Fruit fly (Drosophila melanogaster) whole organism, embryonic: ENCODE results near the gene SrpRbeta.

Experiments
- ATbp ChIP-seq: fragments of 200-800 bp; sonication (Bioruptor generic); optimal IDR thresholded peaks from 2 replicates; lab custom pipeline; 2017; ENCODE audit warnings: missing biosample characterization, mild to moderate bottlenecking, missing genetic modification characterization, missing genetic modification reagents
- CG13287 ChIP-seq: fragments of 200-800 bp; sonication (Bioruptor generic); IDR thresholded peaks from 2 replicates; pipeline ENCODE4 v1.3.6; 2022; ENCODE audit warnings: missing biosample characterization, missing genetic modification characterization; ENCODE audit not compliant: partially characterized antibody
- CG14441 ChIP-seq: fragments of 200-800 bp; sonication (Bioruptor generic); IDR thresholded peaks from 2 replicates; pipeline ENCODE4 v1.3.6; 2022; ENCODE audit warnings: missing biosample characterization, missing genetic modification characterization
- CG14860 ChIP-seq: fragments of 200-800 bp; sonication (Bioruptor generic); IDR thresholded peaks from 3 replicates; pipeline ENCODE4 v1.3.6; 2022; ENCODE audit warnings: missing biosample characterization, missing genetic modification characterization; ENCODE audit not compliant: partially characterized antibody
- CG15514 ChIP-seq: fragments of 200-800 bp; sonication (Bioruptor generic); optimal IDR thresholded peaks from 3 replicates; lab custom pipeline; 2017; ENCODE audit warnings: missing biosample characterization, missing genetic modification characterization, mild to moderate bottlenecking, moderate library complexity, missing genetic modification reagents
- CG16813 ChIP-seq: fragments of 200-800 bp; sonication (Bioruptor generic); IDR thresholded peaks from 3 replicates; pipeline ENCODE4 v1.3.6; 2022; ENCODE audit warnings: missing biosample characterization, missing genetic modification characterization; ENCODE audit not compliant: partially characterized antibody
- CG17186 ChIP-seq: fragments of 200-800 bp; sonication (Bioruptor generic); optimal IDR thresholded peaks from 3 replicates; lab custom pipeline; 2017; ENCODE audit warnings: missing biosample characterization, missing genetic modification reagents, missing genetic modification characterization
- CG17802 ChIP-seq: fragments of 200-800 bp; sonication (Bioruptor generic); optimal IDR thresholded peaks from 2 replicates; lab custom pipeline; 2018; ENCODE audit warnings: missing biosample characterization, mild to moderate bottlenecking, missing genetic modification characterization, moderate library complexity
- CG18599 ChIP-seq: fragments of 200-800 bp; sonication (Bioruptor generic); optimal IDR thresholded peaks from 3 replicates; lab custom pipeline; 2017; ENCODE audit warnings: missing biosample characterization, missing genetic modification characterization, mild to moderate bottlenecking, moderate library complexity, missing genetic modification reagents
- CG2678 ChIP-seq: fragments of 200-800 bp; sonication (Bioruptor generic); optimal IDR thresholded peaks from 3 replicates; lab custom pipeline; 2019; ENCODE audit warnings: missing biosample characterization, mild to moderate bottlenecking, missing genetic modification characterization, moderate library complexity
- CG34224 ChIP-seq: fragments of 200-800 bp; sonication (Bioruptor generic); IDR thresholded peaks from 3 replicates; pipeline ENCODE4 v1.3.6; 2022; ENCODE audit warnings: missing biosample characterization, missing genetic modification characterization; ENCODE audit not compliant: partially characterized antibody
- CG4820 ChIP-seq: fragments of 200-800 bp; sonication (Bioruptor generic); optimal IDR thresholded peaks from 3 replicates; lab custom pipeline; 2016; ENCODE audit warnings: missing biosample characterization, missing genetic modification characterization
- CG6175 ChIP-seq: fragments of 200-800 bp; sonication (Bioruptor generic); IDR thresholded peaks from 3 replicates; pipeline ENCODE4 v1.3.6; 2022; ENCODE audit warnings: missing biosample characterization, missing genetic modification characterization
- CG6254 ChIP-seq: fragments of 200-800 bp; sonication (Bioruptor generic); optimal IDR thresholded peaks from 3 replicates; lab custom pipeline; 2017; ENCODE audit warnings: mild to moderate bottlenecking, missing biosample characterization, missing genetic modification reagents, missing genetic modification characterization
- CG6689 ChIP-seq: fragments of 200-800 bp; sonication (Bioruptor generic); IDR thresholded peaks from 2 replicates; pipeline ENCODE4 v1.3.6; 2022; ENCODE audit warnings: missing biosample characterization, missing genetic modification characterization
- CG9609 ChIP-seq: fragments of 200-800 bp; sonication (Bioruptor generic); optimal IDR thresholded peaks from 3 replicates; lab custom pipeline; 2016; ENCODE audit warnings: missing biosample characterization, missing genetic modification characterization
- CG9876 ChIP-seq: fragments of 200-800 bp; sonication (Bioruptor generic); optimal IDR thresholded peaks from 2 replicates; lab custom pipeline; 2016; ENCODE audit warnings: missing biosample characterization, missing genetic modification characterization
- CrebB ChIP-seq: fragments of 200-800 bp; sonication (Bioruptor generic); optimal IDR thresholded peaks from 3 replicates; lab custom pipeline; 2018; ENCODE audit warnings: missing biosample characterization, mild to moderate bottlenecking, missing genetic modification characterization
- Elba2 ChIP-seq: fragments of 200-800 bp; sonication (Bioruptor generic); optimal IDR thresholded peaks from 3 replicates; lab custom pipeline; 2016; ENCODE audit warnings: missing biosample characterization, missing genetic modification characterization
- Lpt ChIP-seq: fragments of >200 bp; optimal IDR thresholded peaks from 2 replicates; lab custom pipeline; 2018; ENCODE audit warnings: missing biosample characterization, missing genetic modification characterization
- MBD-R2 ChIP-seq: fragments of 200-800 bp; sonication (Bioruptor generic); IDR thresholded peaks from 2 replicates; pipeline ENCODE4 v1.3.6; 2022; ENCODE audit warnings: missing biosample characterization, missing genetic modification characterization
- Mrtf ChIP-seq: fragments of 200-800 bp; sonication (Bioruptor generic); IDR thresholded peaks from 3 replicates; pipeline ENCODE4 v1.3.6; 2022; ENCODE audit warnings: missing biosample characterization, missing genetic modification characterization
- Oaz ChIP-seq: fragments of 200-800 bp; sonication (Bioruptor generic); IDR thresholded peaks from 2 replicates; pipeline ENCODE4 v1.3.6; 2022; ENCODE audit warnings: missing biosample characterization, missing genetic modification characterization
- Spps ChIP-seq: fragments of 200-800 bp; sonication (Bioruptor generic); optimal IDR thresholded peaks from 2 replicates; lab custom pipeline; 2018; ENCODE audit warnings: missing biosample characterization, mild to moderate bottlenecking, missing genetic modification characterization
- Usf ChIP-seq: fragments of 200-800 bp; sonication (Bioruptor generic); optimal IDR thresholded peaks from 2 replicates; lab custom pipeline; 2017; ENCODE audit warnings: missing genotype, missing biosample characterization, missing genetic modification characterization
- ap ChIP-seq: fragments of 200-800 bp; sonication (Bioruptor generic); IDR thresholded peaks from 2 replicates; pipeline ENCODE4 v1.3.6; 2022; ENCODE audit warnings: missing biosample characterization, missing genetic modification characterization
- caup ChIP-seq: fragments of 200-800 bp; sonication (Bioruptor generic); optimal IDR thresholded peaks from 3 replicates; lab custom pipeline; 2017; ENCODE audit warnings: missing biosample characterization, mild to moderate bottlenecking, missing genetic modification characterization, moderate library complexity; ENCODE audit not compliant: severe bottlenecking
- cg ChIP-seq: fragments of 200-800 bp; sonication (Bioruptor generic); optimal IDR thresholded peaks from 3 replicates; lab custom pipeline; 2019; ENCODE audit warnings: missing biosample characterization, mild to moderate bottlenecking, missing genetic modification characterization, moderate library complexity
- chm ChIP-seq: fragments of 200-800 bp; sonication (Bioruptor generic); IDR thresholded peaks from 2 replicates; pipeline ENCODE4 v1.3.6; 2022; ENCODE audit warnings: missing biosample characterization, missing genetic modification characterization
- corto ChIP-seq: fragments of 200-800 bp; sonication (Bioruptor generic); optimal IDR thresholded peaks from 2 replicates; lab custom pipeline; 2016; ENCODE audit warnings: missing biosample characterization, mild to moderate bottlenecking, missing genetic modification characterization, moderate library complexity
- danr ChIP-seq: fragments of 200-800 bp; sonication (Bioruptor generic); IDR thresholded peaks from 2 replicates; pipeline ENCODE4 v1.3.6; 2022; ENCODE audit warnings: missing biosample characterization, missing genetic modification characterization
- dimm ChIP-seq: fragments of 200-800 bp; sonication (Bioruptor generic); IDR thresholded peaks from 2 replicates; pipeline ENCODE4 v1.3.6; 2022; ENCODE audit warnings: missing biosample characterization, missing genetic modification characterization
- dysf ChIP-seq: fragments of 200-800 bp; sonication (Bioruptor generic); IDR thresholded peaks from 3 replicates; pipeline ENCODE4 v1.3.6; 2022; ENCODE audit warnings: missing biosample characterization, missing genetic modification characterization
- eyg ChIP-seq: fragments of 200-800 bp; sonication (Bioruptor generic); optimal IDR thresholded peaks from 3 replicates; lab custom pipeline; 2016; ENCODE audit warnings: missing biosample characterization, missing genetic modification characterization
- her ChIP-seq: fragments of 200-800 bp; sonication (Bioruptor generic); optimal IDR thresholded peaks from 2 replicates; lab custom pipeline; 2016; ENCODE audit warnings: missing biosample characterization, missing genetic modification characterization
- jumu ChIP-seq: fragments of 200-800 bp; sonication (Bioruptor generic); optimal IDR thresholded peaks from 3 replicates; lab custom pipeline; 2016; ENCODE audit warnings: missing biosample characterization, missing genetic modification characterization
- ken ChIP-seq: fragments of 200-800 bp; sonication (Bioruptor generic); IDR thresholded peaks from 3 replicates; pipeline ENCODE4 v1.3.6; 2022; ENCODE audit warnings: missing biosample characterization, missing genetic modification characterization
- mirr ChIP-seq: fragments of 200-800 bp; sonication (Bioruptor generic); optimal IDR thresholded peaks from 3 replicates; lab custom pipeline; 2018; ENCODE audit warnings: missing biosample characterization, mild to moderate bottlenecking, missing genetic modification characterization
- nau ChIP-seq: fragments of 200-800 bp; sonication (Bioruptor generic); optimal IDR thresholded peaks from 3 replicates; lab custom pipeline; 2017; ENCODE audit warnings: missing biosample characterization, mild to moderate bottlenecking, missing genetic modification characterization, missing genetic modification reagents
- onecut ChIP-seq: fragments of 200-800 bp; sonication (Bioruptor generic); IDR thresholded peaks from 2 replicates; pipeline ENCODE4 v1.3.6; 2022; ENCODE audit warnings: missing biosample characterization, missing genetic modification characterization
- otp ChIP-seq: fragments of 200-800 bp; sonication (Bioruptor generic); IDR thresholded peaks from 3 replicates; pipeline ENCODE4, ENCODE4 v1.3.6; 2022; ENCODE audit warnings: missing biosample characterization, missing genetic modification characterization
- pita ChIP-seq: fragments of 200-800 bp; sonication (Bioruptor generic); optimal IDR thresholded peaks from 2 replicates; lab custom pipeline; 2017; ENCODE audit warnings: missing biosample characterization, mild to moderate bottlenecking, missing genetic modification characterization
- row ChIP-seq: fragments of 200-800 bp; sonication (Bioruptor generic); IDR thresholded peaks from 3 replicates; pipeline ENCODE4 v1.3.6; 2022; ENCODE audit warnings: missing biosample characterization, missing genetic modification characterization
- run ChIP-seq: fragments of 200-800 bp; sonication (Bioruptor generic); optimal IDR thresholded peaks from 3 replicates; lab custom pipeline; 2018; ENCODE audit warnings: missing biosample characterization, mild to moderate bottlenecking, missing genetic modification characterization
- shn ChIP-seq: fragments of 200-800 bp; sonication (Bioruptor generic); optimal IDR thresholded peaks from 3 replicates; lab custom pipeline; 2016; ENCODE audit warnings: missing biosample characterization, missing genetic modification characterization
- sna ChIP-seq: fragments of 200-800 bp; sonication (Bioruptor generic); IDR thresholded peaks from 2 replicates; pipeline ENCODE4 v1.3.6; 2022; ENCODE audit warnings: missing biosample characterization, missing genetic modification characterization; ENCODE audit not compliant: partially characterized antibody
- sug ChIP-seq: fragments of 200-800 bp; optimal IDR thresholded peaks from 2 replicates; lab custom pipeline; 2019; ENCODE audit warnings: missing biosample characterization, mild to moderate bottlenecking, missing genetic modification characterization, moderate library complexity
- tin ChIP-seq: fragments of 200-800 bp; sonication (Bioruptor generic); optimal IDR thresholded peaks from 3 replicates; lab custom pipeline; 2016; ENCODE audit warnings: missing biosample characterization, missing genetic modification characterization
- tna ChIP-seq: fragments of 200-800 bp; sonication (Bioruptor generic); IDR thresholded peaks from 2 replicates; pipeline ENCODE4 v1.3.6; 2022; ENCODE audit warnings: missing biosample characterization, missing genetic modification characterization; ENCODE audit not compliant: partially characterized antibody
- twi ChIP-seq: fragments of 200-800 bp; optimal IDR thresholded peaks from 2 replicates; lab custom pipeline; 2019; ENCODE audit warnings: missing biosample characterization, mild to moderate bottlenecking, missing genetic modification characterization, moderate library complexity
- wek ChIP-seq: fragments of 200-800 bp; sonication (Bioruptor generic); optimal IDR thresholded peaks from 3 replicates; lab custom pipeline; 2018; ENCODE audit warnings: missing biosample characterization, mild to moderate bottlenecking, missing genetic modification characterization, moderate library complexity

Gene SrpRbeta

dm6 chr3L:8751262-8751661, 31.2 kb upstream of the SrpRbeta start (continued):
- TF ChIP-seq CG9876 (GFP tag; lab: Kevin White, UChicago): no peak
- TF ChIP-seq CG9609: no peak
- no peak for TF ChIP-seq CG6175 (GFP tag; lab: Robert Waterston, UW)
- TF ChIP-seq CG18599 (GFP tag; lab: Kevin White, UChicago): peak; percentile 34
- no peak for TF ChIP-seq CG17802
- TF ChIP-seq CG2678 (tag; lab: Kevin White, UChicago): peak; percentile 74
- peak; percentile 55; the same call in 1 of the 3 replicates for TF ChIP-seq dysf (GFP tag; lab: Robert Waterston, UW)
- TF ChIP-seq eyg: no peak
- TF ChIP-seq ken: peak; percentile 67; the same call in 2 of the 3 replicates
- no peak for TF ChIP-seq caup
- peak; percentile 67 for TF ChIP-seq CG6689 (GFP tag; lab: Robert Waterston, UW)
- peak; percentile 58 for TF ChIP-seq CG4820
- no peak for TF ChIP-seq sna (GFP tag; lab: Robert Waterston, UW)
- no peak for TF ChIP-seq sug (tag; lab: Kevin White, UChicago)
- no peak for TF ChIP-seq pita (GFP tag; lab: Kevin White, UChicago)
- TF ChIP-seq CG17186 (GFP tag; lab: Kevin White, UChicago): no peak
- TF ChIP-seq CrebB (tag; lab: Kevin White, UChicago): no peak
- TF ChIP-seq Mrtf: peak; percentile 49; the same call in 1 of the 3 replicates
- no peak for TF ChIP-seq CG34224
- TF ChIP-seq ATbp: peak; percentile 76
- TF ChIP-seq twi (tag; lab: Kevin White, UChicago): no peak
- no peak for TF ChIP-seq CG16813
- no peak for TF ChIP-seq Spps (tag; lab: Kevin White, UChicago)
- no peak for TF ChIP-seq shn
- TF ChIP-seq Elba2 (GFP tag; lab: Kevin White, UChicago): no peak
- no peak for TF ChIP-seq CG14860 (GFP tag; lab: Robert Waterston, UW)
- no peak for TF ChIP-seq wek
- no peak for TF ChIP-seq CG15514 (GFP tag; lab: Kevin White, UChicago)
- no peak for TF ChIP-seq dimm
- peak; percentile 74; the same call in 2 of the 3 replicates for TF ChIP-seq otp (GFP tag; lab: Robert Waterston, UW)
- peak; percentile 40; the same call in 1 of the 2 replicates for TF ChIP-seq onecut (GFP tag; lab: Robert Waterston, UW)
- TF ChIP-seq Oaz (GFP tag; lab: Robert Waterston, UW): no peak
- TF ChIP-seq ap (GFP tag; lab: Robert Waterston, UW): peak; percentile 52; the same call in 1 of the 2 replicates
- peak; percentile 18 for TF ChIP-seq CG6254
- no peak; the same call in 1 of the 2 replicates for TF ChIP-seq MBD-R2 (GFP tag; lab: Robert Waterston, UW)
- no peak for TF ChIP-seq CG13287
- TF ChIP-seq corto (GFP tag; lab: Kevin White, UChicago): no peak
- peak; percentile 62 for TF ChIP-seq row (GFP tag; lab: Robert Waterston, UW)
- TF ChIP-seq chm (GFP tag; lab: Robert Waterston, UW): no peak
- no peak for TF ChIP-seq mirr
- 0 out of 2 replicates have a peak, but pooled peaks have one; percentile 14 for TF ChIP-seq CG14441
- no peak for TF ChIP-seq Usf
- no peak for TF ChIP-seq cg (GFP tag; lab: Kevin White, UChicago)
- TF ChIP-seq nau (GFP tag; lab: Kevin White, UChicago): peak; percentile 42
- peak; percentile 12 for TF ChIP-seq run
- TF ChIP-seq Lpt (GFP tag; lab: Kevin White, UChicago): no peak
- no peak for TF ChIP-seq her (GFP tag; lab: Kevin White, UChicago)
- no peak for TF ChIP-seq danr
- TF ChIP-seq jumu (GFP tag; lab: Kevin White, UChicago): peak; percentile 41
- TF ChIP-seq tna (GFP tag; lab: Robert Waterston, UW): no peak
- peak; percentile 40 for TF ChIP-seq tin (GFP tag; lab: Kevin White, UChicago)
